Fruit fly (Drosophila melanogaster) whole organism, embryonic: ENCODE measurements around the gene CG14036.

Source experiments
- Atf6 ChIP-seq: fragments of 200-800 bp; sonication (Bioruptor generic); IDR thresholded peaks from 2 replicates; pipeline ENCODE4 v1.3.6; 2022; ENCODE audit warnings: missing biosample characterization, missing genetic modification characterization
- B-H2 ChIP-seq: fragments of 200-800 bp; sonication (Bioruptor generic); optimal IDR thresholded peaks from 2 replicates; lab custom pipeline; 2018; ENCODE audit warnings: missing biosample characterization, mild to moderate bottlenecking, missing genetic modification characterization
- CG10147 ChIP-seq: fragments of 200-800 bp; sonication (Bioruptor generic); optimal IDR thresholded peaks from 2 replicates; lab custom pipeline; 2019; ENCODE audit warnings: missing biosample characterization, mild to moderate bottlenecking, missing genetic modification characterization, moderate library complexity
- CG10209 ChIP-seq: fragments of 200-800 bp; sonication (Bioruptor generic); optimal IDR thresholded peaks from 3 replicates; lab custom pipeline; 2017; ENCODE audit warnings: missing biosample characterization, mild to moderate bottlenecking, missing genetic modification characterization, missing genetic modification reagents
- CG1024 ChIP-seq: fragments of 200-800 bp; sonication (Bioruptor generic); IDR thresholded peaks from 2 replicates; pipeline ENCODE4 v1.3.6; 2022; ENCODE audit warnings: missing biosample characterization, missing genetic modification characterization
- CG13287 ChIP-seq: fragments of 200-800 bp; sonication (Bioruptor generic); IDR thresholded peaks from 2 replicates; pipeline ENCODE4 v1.3.6; 2022; ENCODE audit warnings: missing biosample characterization, missing genetic modification characterization; ENCODE audit not compliant: partially characterized antibody
- CG13296 ChIP-seq: fragments of 200-800 bp; sonication (Bioruptor generic); optimal IDR thresholded peaks from 3 replicates; lab custom pipeline; 2018; ENCODE audit warnings: missing biosample characterization, mild to moderate bottlenecking, missing genetic modification characterization
- CG14860 ChIP-seq: fragments of 200-800 bp; sonication (Bioruptor generic); IDR thresholded peaks from 3 replicates; pipeline ENCODE4 v1.3.6; 2022; ENCODE audit warnings: missing biosample characterization, missing genetic modification characterization; ENCODE audit not compliant: partially characterized antibody
- CG15514 ChIP-seq: fragments of 200-800 bp; sonication (Bioruptor generic); optimal IDR thresholded peaks from 3 replicates; lab custom pipeline; 2017; ENCODE audit warnings: missing biosample characterization, missing genetic modification characterization, mild to moderate bottlenecking, moderate library complexity, missing genetic modification reagents
- CG16779 ChIP-seq: fragments of 200-800 bp; sonication (Bioruptor generic); IDR thresholded peaks from 2 replicates; pipeline ENCODE4 v1.3.6; 2022; ENCODE audit warnings: missing biosample characterization, missing genetic modification characterization
- CG16815 ChIP-seq: fragments of 200-800 bp; sonication (Bioruptor generic); optimal IDR thresholded peaks from 3 replicates; lab custom pipeline; 2017; ENCODE audit warnings: missing biosample characterization, mild to moderate bottlenecking, missing genetic modification characterization
- CG1792 ChIP-seq: fragments of 200-800 bp; sonication (Bioruptor generic); optimal IDR thresholded peaks from 2 replicates; lab custom pipeline; 2016; ENCODE audit warnings: missing biosample characterization, missing genetic modification characterization
- CG2678 ChIP-seq: fragments of 200-800 bp; sonication (Bioruptor generic); optimal IDR thresholded peaks from 3 replicates; lab custom pipeline; 2019; ENCODE audit warnings: missing biosample characterization, mild to moderate bottlenecking, missing genetic modification characterization, moderate library complexity
- CG32772 ChIP-seq: fragments of 200-800 bp; sonication (Bioruptor generic); IDR thresholded peaks from 2 replicates; pipeline ENCODE4 v1.3.6; 2022; ENCODE audit warnings: missing biosample characterization, missing genetic modification characterization
- CG3281 ChIP-seq: fragments of 200-800 bp; sonication (Bioruptor generic); optimal IDR thresholded peaks from 3 replicates; lab custom pipeline; 2017; ENCODE audit warnings: missing biosample characterization, mild to moderate bottlenecking, missing genetic modification characterization
- CG34376 ChIP-seq: fragments of 200-800 bp; sonication (Bioruptor generic); optimal IDR thresholded peaks from 2 replicates; lab custom pipeline; 2018; ENCODE audit warnings: missing biosample characterization, mild to moderate bottlenecking, missing genetic modification characterization
- CG6791 ChIP-seq: fragments of 200-800 bp; sonication (Bioruptor generic); IDR thresholded peaks from 3 replicates; pipeline ENCODE4 v1.3.6; 2022; ENCODE audit warnings: missing biosample characterization, missing genetic modification characterization; ENCODE audit not compliant: partially characterized antibody
- CG7963 ChIP-seq: fragments of 200-800 bp; sonication (Bioruptor generic); IDR thresholded peaks from 3 replicates; pipeline ENCODE4 v1.3.6; 2022; ENCODE audit warnings: missing biosample characterization, missing genetic modification characterization; ENCODE audit not compliant: partially characterized antibody
- CG7987 ChIP-seq: fragments of 200-800 bp; sonication (Bioruptor generic); optimal IDR thresholded peaks from 2 replicates; lab custom pipeline; 2018; ENCODE audit warnings: missing biosample characterization, mild to moderate bottlenecking, missing genetic modification characterization, moderate library complexity
- CG8290 ChIP-seq, 3 experiments: fragments of 200-800 bp; sonication (Bioruptor generic); optimal IDR thresholded peaks; 2 replicates each; lab custom pipeline; 2016 to 2019; ENCODE audit warnings: missing biosample characterization in 3 of 3, missing genetic modification characterization in 3 of 3, mild to moderate bottlenecking in 2 of 3, moderate library complexity in 1 of 3
- CG8924 ChIP-seq: fragments of 200-800 bp; optimal IDR thresholded peaks from 3 replicates; lab custom pipeline; 2019; ENCODE audit warnings: missing biosample characterization, mild to moderate bottlenecking, missing genetic modification characterization, moderate library complexity
- CG9797 ChIP-seq: fragments of 200-800 bp; sonication (Bioruptor generic); optimal IDR thresholded peaks from 3 replicates; lab custom pipeline; 2018; ENCODE audit warnings: missing biosample characterization, mild to moderate bottlenecking, missing genetic modification characterization
- D19A ChIP-seq: fragments of 200-800 bp; optimal IDR thresholded peaks from 3 replicates; lab custom pipeline; 2019; ENCODE audit warnings: missing biosample characterization, mild to moderate bottlenecking, missing genetic modification characterization, moderate library complexity
- Doc3 ChIP-seq: fragments of 200-800 bp; sonication (Bioruptor generic); IDR thresholded peaks from 3 replicates; pipeline ENCODE4 v1.3.6; 2022; ENCODE audit warnings: missing biosample characterization, missing genetic modification characterization; ENCODE audit not compliant: partially characterized antibody
- Dp ChIP-seq: fragments of 200-800 bp; sonication (Bioruptor generic); optimal IDR thresholded peaks from 2 replicates; lab custom pipeline; 2018; ENCODE audit warnings: missing biosample characterization, mild to moderate bottlenecking, missing genetic modification characterization, moderate library complexity
- Drgx ChIP-seq: fragments of 200-800 bp; sonication (Bioruptor generic); IDR thresholded peaks from 2 replicates; pipeline ENCODE4 v1.3.6; 2022; ENCODE audit warnings: missing biosample characterization, missing genetic modification characterization
- Eip74EF ChIP-seq, 2 experiments: fragments of 200-800 bp in 1 of 2; fragments of >200 bp in 1 of 2; sonication (Bioruptor generic) in 1 of 2; optimal IDR thresholded peaks; 2 replicates each; lab custom pipeline; 2017 to 2019; ENCODE audit warnings: missing biosample characterization in 2 of 2, missing genetic modification characterization in 2 of 2, mild to moderate bottlenecking in 1 of 2, moderate library complexity in 1 of 2
- Ets97D ChIP-seq: fragments of 200-800 bp; sonication (Bioruptor generic); optimal IDR thresholded peaks from 3 replicates; lab custom pipeline; 2016; ENCODE audit warnings: missing biosample characterization, missing genetic modification characterization
- Fer1 ChIP-seq: fragments of 200-800 bp; sonication (Bioruptor generic); optimal IDR thresholded peaks from 2 replicates; lab custom pipeline; 2017; ENCODE audit warnings: missing biosample characterization, mild to moderate bottlenecking, missing genetic modification characterization
- Hmr ChIP-seq: fragments of 200-800 bp; sonication (Bioruptor generic); optimal IDR thresholded peaks from 3 replicates; lab custom pipeline; 2017; ENCODE audit warnings: mild to moderate bottlenecking, missing biosample characterization, missing genetic modification reagents, missing genetic modification characterization
- Scr ChIP-seq: fragments of 200-800 bp; sonication (Bioruptor generic); IDR thresholded peaks from 2 replicates; pipeline ENCODE4 v1.3.6; 2022; ENCODE audit warnings: missing biosample characterization, missing genetic modification characterization; ENCODE audit not compliant: partially characterized antibody
- Sry-β ChIP-seq: fragments of 200-800 bp; sonication (Bioruptor generic); optimal IDR thresholded peaks from 2 replicates; lab custom pipeline; 2018; ENCODE audit warnings: missing biosample characterization, mild to moderate bottlenecking, missing genetic modification characterization, moderate library complexity
- abd-A ChIP-seq: fragments of 200-800 bp; sonication (Bioruptor generic); optimal IDR thresholded peaks from 3 replicates; lab custom pipeline; 2019; ENCODE audit warnings: missing biosample characterization, mild to moderate bottlenecking, missing genetic modification characterization, moderate library complexity
- exex ChIP-seq: fragments of 200-800 bp; sonication (Bioruptor generic); optimal IDR thresholded peaks from 4 replicates; lab custom pipeline; 2018; ENCODE audit warnings: missing biosample characterization, mild to moderate bottlenecking, missing genetic modification characterization, moderate library complexity
- grn ChIP-seq: fragments of 200-800 bp; sonication (Bioruptor generic); optimal IDR thresholded peaks from 3 replicates; lab custom pipeline; 2017; ENCODE audit warnings: missing biosample characterization, missing genetic modification characterization
- klu ChIP-seq: fragments of 200-800 bp; sonication (Bioruptor generic); IDR thresholded peaks from 2 replicates; pipeline ENCODE4 v1.3.6; 2022; ENCODE audit warnings: missing biosample characterization, missing genetic modification characterization
- lab ChIP-seq: fragments of 200-800 bp; sonication (Bioruptor generic); optimal IDR thresholded peaks from 3 replicates; lab custom pipeline; 2017; ENCODE audit warnings: missing biosample characterization, missing genetic modification characterization, mild to moderate bottlenecking, moderate library complexity, missing genetic modification reagents
- lbe ChIP-seq: fragments of 200-800 bp; sonication (Bioruptor generic); optimal IDR thresholded peaks from 2 replicates; lab custom pipeline; 2016; ENCODE audit warnings: missing biosample characterization, mild to moderate bottlenecking, missing genetic modification characterization
- mirr ChIP-seq: fragments of 200-800 bp; sonication (Bioruptor generic); optimal IDR thresholded peaks from 3 replicates; lab custom pipeline; 2018; ENCODE audit warnings: missing biosample characterization, mild to moderate bottlenecking, missing genetic modification characterization
- nmo ChIP-seq: fragments of 200-800 bp; sonication (Bioruptor generic); optimal IDR thresholded peaks from 2 replicates; lab custom pipeline; 2018; ENCODE audit warnings: missing biosample characterization, mild to moderate bottlenecking, missing genetic modification characterization, moderate library complexity
- oc ChIP-seq: fragments of 200-800 bp; sonication (Bioruptor generic); optimal IDR thresholded peaks from 2 replicates; lab custom pipeline; 2018; ENCODE audit warnings: missing biosample characterization, mild to moderate bottlenecking, missing genetic modification characterization, moderate library complexity
- pb ChIP-seq: fragments of 200-800 bp; sonication (Bioruptor generic); optimal IDR thresholded peaks from 3 replicates; lab custom pipeline; 2016; ENCODE audit warnings: missing biosample characterization, missing genetic modification characterization
- run ChIP-seq: fragments of 200-800 bp; sonication (Bioruptor generic); optimal IDR thresholded peaks from 3 replicates; lab custom pipeline; 2018; ENCODE audit warnings: missing biosample characterization, mild to moderate bottlenecking, missing genetic modification characterization
- sd ChIP-seq: fragments of 200-800 bp; sonication (Bioruptor generic); optimal IDR thresholded peaks from 3 replicates; lab custom pipeline; 2018; ENCODE audit warnings: missing biosample characterization, mild to moderate bottlenecking, missing genetic modification characterization, moderate library complexity
- sens ChIP-seq: fragments of 200-800 bp; sonication (Bioruptor generic); peaks from one replicate; lab custom pipeline; 2016; ENCODE audit warnings: missing biosample characterization, missing genetic modification characterization
- sug ChIP-seq: fragments of 200-800 bp; optimal IDR thresholded peaks from 2 replicates; lab custom pipeline; 2019; ENCODE audit warnings: missing biosample characterization, mild to moderate bottlenecking, missing genetic modification characterization, moderate library complexity
- zen2 ChIP-seq: fragments of 200-800 bp; sonication (Bioruptor generic); IDR thresholded peaks from 3 replicates; pipeline ENCODE4 v1.3.6; 2022; ENCODE audit warnings: missing biosample characterization, missing genetic modification characterization; ENCODE audit not compliant: partially characterized antibody

Gene CG14036

DNA sequence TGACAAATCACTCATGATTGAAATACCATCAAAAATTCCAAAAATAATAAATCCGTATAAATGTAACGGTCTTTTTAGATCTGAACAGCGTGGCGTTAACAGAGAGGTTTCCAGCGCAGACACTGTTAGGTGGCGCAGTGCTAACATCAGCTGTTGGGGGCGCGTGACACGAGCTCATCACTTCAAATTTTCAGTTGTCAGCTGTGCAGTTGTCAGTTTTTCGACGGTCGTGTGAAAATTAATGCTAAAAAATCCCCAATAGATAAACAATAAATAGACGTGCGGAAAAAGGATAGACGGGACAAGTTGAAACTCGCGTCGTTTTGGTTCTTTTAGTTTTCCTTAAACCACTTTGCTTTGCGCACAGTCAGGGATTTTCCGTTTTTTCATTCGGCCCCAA is 41.4 kb upstream of the CG14036 start, which contains the start of gene CG4230 (continued):
- TF ChIP-seq pb (no peak), Ets97D (GFP tag; lab: Kevin White, UChicago) (peak; percentile 6), Dp (GFP tag; lab: Kevin White, UChicago) (peak; percentile 14), Doc3 (peak; percentile 83), Sry-β (GFP tag; lab: Kevin White, UChicago) (peak; percentile 50), CG1024 (no peak), CG6791 (GFP tag; lab: Robert Waterston, UW) (peak; percentile 88), Drgx (no peak), Scr (GFP tag; lab: Robert Waterston, UW) (peak; percentile 85), CG14860 (peak; percentile 69; the same call in 2 of the 3 replicates), CG9797 (GFP tag; lab: Kevin White, UChicago) (peak; percentile 7), nmo (GFP tag; lab: Kevin White, UChicago) (peak; percentile 1), CG7963 (peak; percentile 81), CG13287 (GFP tag; lab: Robert Waterston, UW) (peak; percentile 92), sens (peak; percentile 64)

- peak; percentile 24 for TF ChIP-seq Fer1 (GFP tag; lab: Kevin White, UChicago)
- TF ChIP-seq Eip74EF (GFP tag; optimal IDR thresholded peaks at IDR 0.05; lab: Kevin White, UChicago), result peak in 1 of 2 experiments; percentile 92
- peak; percentile 2 for TF ChIP-seq CG8924 (tag; lab: Kevin White, UChicago)
- peak; percentile 38 for TF ChIP-seq grn (GFP tag; lab: Kevin White, UChicago)
- TF ChIP-seq lab, result peak; percentile 14
- no peak for TF ChIP-seq CG16779 (GFP tag; lab: Robert Waterston, UW)
- TF ChIP-seq CG1792 (GFP tag; lab: Kevin White, UChicago), result no peak
- peak; percentile 21 for TF ChIP-seq CG7987
- TF ChIP-seq D19A (tag; lab: Kevin White, UChicago), result peak; percentile 5
- TF ChIP-seq abd-A (tag; lab: Kevin White, UChicago), result peak; percentile 38
- TF ChIP-seq B-H2 (GFP tag; lab: Kevin White, UChicago), result peak; percentile 13
- no peak for TF ChIP-seq CG10209 (GFP tag; lab: Kevin White, UChicago)
- peak; percentile 8 for TF ChIP-seq lbe (GFP tag; lab: Kevin White, UChicago)
- TF ChIP-seq pb, result no peak
- TF ChIP-seq Atf6 (GFP tag; lab: Robert Waterston, UW), result 0 out of 2 replicates have a peak, but pooled peaks have one; percentile 22
- TF ChIP-seq CG2678 (tag; lab: Kevin White, UChicago), result peak; percentile 51
- peak; percentile 59 for TF ChIP-seq CG13296
- TF ChIP-seq sd (tag; lab: Kevin White, UChicago), result peak; percentile 69
- TF ChIP-seq klu (GFP tag; lab: Robert Waterston, UW), result no peak
- TF ChIP-seq run (tag; lab: Kevin White, UChicago), result peak; percentile 70
- TF ChIP-seq Hmr, result peak; percentile 26
- peak; percentile 84 for TF ChIP-seq CG34376 (GFP tag; lab: Kevin White, UChicago)
- peak; percentile 13 for TF ChIP-seq CG3281
- no peak for TF ChIP-seq CG15514
- TF ChIP-seq sug (tag; lab: Kevin White, UChicago), result peak; percentile 54
- TF ChIP-seq CG32772 (GFP tag; lab: Robert Waterston, UW), result no peak
- TF ChIP-seq oc (tag; lab: Kevin White, UChicago), result peak; percentile 17
- no peak for TF ChIP-seq CG16815
- TF ChIP-seq mirr (GFP tag; lab: Kevin White, UChicago), result peak; percentile 65
- no peak for TF ChIP-seq zen2
- TF ChIP-seq exex (tag; lab: Kevin White, UChicago), result peak; percentile 76
- TF ChIP-seq CG8290 (GFP tag; optimal IDR thresholded peaks at IDR 0.05; lab: Kevin White, UChicago), result no peak
- peak in 1 of 2 experiments; percentile 46 for TF ChIP-seq CG8290 (tag; optimal IDR thresholded peaks at IDR 0.05; lab: Kevin White, UChicago)
- TF ChIP-seq CG10147 (GFP tag; lab: Kevin White, UChicago), result no peak
Observed at dm6 chr2L:5095350-5095962, 40.6 kb upstream of the CG14036 start.
